Fruit fly (Drosophila melanogaster): ENCODE measurements around the gene Pglym78.

Gene Pglym78

dm6 chr3R:29148072-29148471 is at the start of gene Pglym78, which contains the start of gene CG11882 (continued):
- peak; percentile 15; the same call in 1 of the 3 replicates for TF ChIP-seq so (GFP tag; IDR thresholded peaks at IDR 0.05)
- no peak for TF ChIP-seq CG18262 (tag; optimal IDR thresholded peaks at IDR 0.05)
- TF ChIP-seq HmgZ (tag; optimal IDR thresholded peaks at IDR 0.05), result peak; percentile 89
- TF ChIP-seq CG34376 (GFP tag; optimal IDR thresholded peaks at IDR 0.05), result peak; percentile 21
- TF ChIP-seq sc (optimal IDR thresholded peaks at IDR 0.05), result no peak
- TF ChIP-seq sc (GFP tag; optimal IDR thresholded peaks at IDR 0.05), result no peak
- no peak for TF ChIP-seq klu (GFP tag; IDR thresholded peaks at IDR 0.05)
- no peak for TF ChIP-seq z (GFP tag; IDR thresholded peaks at IDR 0.05)
- no peak for TF ChIP-seq Max (GFP tag; optimal IDR thresholded peaks at IDR 0.05)
- no peak for TF ChIP-seq CG16815 (GFP tag; optimal IDR thresholded peaks at IDR 0.05)
- peak; percentile 17 for TF ChIP-seq Six4 (GFP tag; optimal IDR thresholded peaks at IDR 0.05)
- peak; percentile 36 for TF ChIP-seq CG1647 (GFP tag; optimal IDR thresholded peaks at IDR 0.05)
- TF ChIP-seq cato (GFP tag; optimal IDR thresholded peaks at IDR 0.05; ENCODE audit: borderline replicate concordance), result no peak
- TF ChIP-seq CG12942 (GFP tag; optimal IDR thresholded peaks at IDR 0.05), result peak; percentile 37
- TF ChIP-seq CG10147 (GFP tag; optimal IDR thresholded peaks at IDR 0.05), result no peak
- TF ChIP-seq H15 (GFP tag; IDR thresholded peaks at IDR 0.05), result no peak
- TF ChIP-seq h (optimal IDR thresholded peaks at IDR 0.05), result no peak
- TF ChIP-seq CG10462 (GFP tag; optimal IDR thresholded peaks at IDR 0.05), result no peak
- no peak for TF ChIP-seq pb (GFP tag; optimal IDR thresholded peaks at IDR 0.05)
- peak; percentile 14 for TF ChIP-seq CG18011 (GFP tag; optimal IDR thresholded peaks at IDR 0.05)
- TF ChIP-seq Ada2b (GFP tag; IDR thresholded peaks at IDR 0.05), result peak; percentile 50
- no peak; the same call in 1 of the 2 replicates for TF ChIP-seq lmd (GFP tag; IDR thresholded peaks at IDR 0.05)
- TF ChIP-seq Nf-YA (GFP tag; IDR thresholded peaks at IDR 0.05), result no peak
- no peak for TF ChIP-seq BtbVII (GFP tag; optimal IDR thresholded peaks at IDR 0.05)
- TF ChIP-seq NfI (GFP tag; optimal IDR thresholded peaks at IDR 0.05), result peak; percentile 39
- no peak for TF ChIP-seq ATbp (GFP tag; optimal IDR thresholded peaks at IDR 0.05)
- TF ChIP-seq ind (GFP tag; optimal IDR thresholded peaks at IDR 0.05), result no peak
- peak; percentile 37 for TF ChIP-seq bcd (GFP tag; optimal IDR thresholded peaks at IDR 0.05)
- no peak; the same call in 1 of the 2 replicates for TF ChIP-seq CG7372 (GFP tag; IDR thresholded peaks at IDR 0.05)
- no peak for TF ChIP-seq ham (GFP tag; IDR thresholded peaks at IDR 0.05)
- peak; percentile 6 for TF ChIP-seq CG9727 (GFP tag; optimal IDR thresholded peaks at IDR 0.05)
- TF ChIP-seq Stat92E (GFP tag; optimal IDR thresholded peaks at IDR 0.05), result no peak
- no peak for TF ChIP-seq CG12769 (tag; optimal IDR thresholded peaks at IDR 0.05)
- no peak for TF ChIP-seq Mrtf (GFP tag; IDR thresholded peaks at IDR 0.05)
- no peak for TF ChIP-seq dimm (GFP tag; IDR thresholded peaks at IDR 0.05)
- TF ChIP-seq disco-r (GFP tag; optimal IDR thresholded peaks at IDR 0.05), result no peak
- peak; percentile 40; the same call in 1 of the 2 replicates for TF ChIP-seq CG17328 (GFP tag; IDR thresholded peaks at IDR 0.05)
- peak; percentile 59 for TF ChIP-seq row (GFP tag; IDR thresholded peaks at IDR 0.05)
- no peak for TF ChIP-seq prd (optimal IDR thresholded peaks at IDR 0.05)
- peak; percentile 33; the same call in 1 of the 3 replicates for TF ChIP-seq prd (GFP tag; IDR thresholded peaks at IDR 0.05)
- no peak for TF ChIP-seq HHEX (GFP tag; optimal IDR thresholded peaks at IDR 0.05)
- TF ChIP-seq lov (optimal IDR thresholded peaks at IDR 0.05), result no peak
- TF ChIP-seq lov (GFP tag; IDR thresholded peaks at IDR 0.05), result no peak
- peak; percentile 81 for TF ChIP-seq Dref (GFP tag; IDR thresholded peaks at IDR 0.05)
- no peak for TF ChIP-seq D19B (GFP tag; optimal IDR thresholded peaks at IDR 0.05)
- TF ChIP-seq Hey (tag; optimal IDR thresholded peaks at IDR 0.05), result no peak
- TF ChIP-seq CG10267 (tag; optimal IDR thresholded peaks at IDR 0.05), result peak; percentile 36
- no peak for TF ChIP-seq CG14050 (GFP tag; IDR thresholded peaks at IDR 0.05)
- peak; percentile 78 for TF ChIP-seq Antp (GFP tag; optimal IDR thresholded peaks at IDR 0.05)
- peak; percentile 30; the same call in 1 of the 2 replicates for TF ChIP-seq Atf6 (GFP tag; IDR thresholded peaks at IDR 0.05)
- no peak for TF ChIP-seq Atf-2 (GFP tag; optimal IDR thresholded peaks at IDR 0.05)
- TF ChIP-seq CG7839 (tag; optimal IDR thresholded peaks at IDR 0.05), result no peak
- peak; percentile 68; the same call in 2 of the 3 replicates for TF ChIP-seq CG11456 (GFP tag; IDR thresholded peaks at IDR 0.05)

Data from whole organism, embryonic.